Worm (Caenorhabditis elegans) whole organism, early embryonic: ENCODE results near the gene F21C10.13.

ENCODE experiments used
- B0310.2 ChIP-seq: sonication (generic microtip); optimal IDR thresholded peaks from 2 replicates; lab custom pipeline; 2016; ENCODE audit warnings: mild to moderate bottlenecking, missing genetic modification characterization, missing compliant biosample characterization
- F13C5.2 ChIP-seq: sonication (generic microtip); optimal IDR thresholded peaks from 2 replicates; lab custom pipeline; 2017; ENCODE audit warnings: mild to moderate bottlenecking, missing genetic modification characterization, inconsistent platforms, missing compliant biosample characterization
- aly-1 ChIP-seq: sonication (generic microtip); optimal IDR thresholded peaks from 2 replicates; lab custom pipeline; 2016; ENCODE audit warnings: missing genetic modification characterization, missing compliant biosample characterization
- ama-1 ChIP-seq: fragments of 150-350 bp; optimal IDR thresholded peaks from 2 replicates; lab custom pipeline; 2014
- ceh-13 ChIP-seq: fragments of 200-800 bp; sonication (Bioruptor generic); optimal IDR thresholded peaks from 2 replicates; lab custom pipeline; 2018; ENCODE audit warnings: mild to moderate bottlenecking, missing genetic modification characterization, missing compliant biosample characterization
- ceh-36 ChIP-seq: sonication (generic microtip); optimal IDR thresholded peaks from 2 replicates; lab custom pipeline; 2016; ENCODE audit warnings: missing genetic modification characterization, inconsistent platforms, missing compliant biosample characterization
- ets-7 ChIP-seq: sonication (generic microtip); optimal IDR thresholded peaks from 2 replicates; lab custom pipeline; 2016; ENCODE audit warnings: missing genotype, missing genetic modification characterization, missing compliant biosample characterization
- flt-1 ChIP-seq: fragments of 200-800 bp; sonication (Bioruptor generic); IDR thresholded peaks from 2 replicates; pipeline ENCODE4 v1.3.6; 2022; ENCODE audit warnings: missing genetic modification characterization, missing compliant biosample characterization
- hmbx-1 ChIP-seq: sonication (generic microtip); optimal IDR thresholded peaks from 2 replicates; lab custom pipeline; 2016; ENCODE audit warnings: mild to moderate bottlenecking, missing genetic modification characterization, missing compliant biosample characterization
- hmg-4 ChIP-seq: fragments of 200-800 bp; sonication (Bioruptor generic); optimal IDR thresholded peaks from 2 replicates; lab custom pipeline; 2018; ENCODE audit warnings: mild to moderate bottlenecking, missing genetic modification characterization, missing compliant biosample characterization
- hnd-1 ChIP-seq: sonication (generic microtip); optimal IDR thresholded peaks from 2 replicates; lab custom pipeline; 2016; ENCODE audit warnings: missing genetic modification characterization, missing compliant biosample characterization
- pes-1 ChIP-seq: fragments of 200-800 bp; sonication (Bioruptor generic); IDR thresholded peaks from 2 replicates; pipeline ENCODE4 v1.3.6; 2022; ENCODE audit warnings: missing genetic modification reagents, missing genetic modification characterization, missing compliant biosample characterization
- scrt-1 ChIP-seq: fragments of 200-800 bp; sonication (Bioruptor generic); IDR thresholded peaks from 2 replicates; pipeline ENCODE4 v1.3.6; 2022; ENCODE audit warnings: missing genetic modification characterization, missing compliant biosample characterization
- sea-1 ChIP-seq: fragments of 200-800 bp; sonication (Bioruptor generic); conservative IDR thresholded peaks from 2 replicates; pipeline ENCODE4 v1.3.6; 2022; ENCODE audit warnings: missing genetic modification characterization, missing compliant biosample characterization
- tbx-11 ChIP-seq: fragments of 200-800 bp; sonication (Bioruptor generic); IDR thresholded peaks from 2 replicates; pipeline ENCODE4 v1.3.6; 2022; ENCODE audit warnings: missing genetic modification characterization, missing compliant biosample characterization
- tbx-37 ChIP-seq: fragments of 200-800 bp; sonication (Bioruptor generic); conservative IDR thresholded peaks from 2 replicates; pipeline ENCODE4 v1.3.6; 2022; ENCODE audit warnings: missing genetic modification reagents, missing genetic modification characterization, missing compliant biosample characterization
- tra-4 ChIP-seq: sonication (generic microtip); optimal IDR thresholded peaks from 2 replicates; lab custom pipeline; 2017; ENCODE audit warnings: missing genetic modification characterization, missing compliant biosample characterization

Gene F21C10.13

DNA sequence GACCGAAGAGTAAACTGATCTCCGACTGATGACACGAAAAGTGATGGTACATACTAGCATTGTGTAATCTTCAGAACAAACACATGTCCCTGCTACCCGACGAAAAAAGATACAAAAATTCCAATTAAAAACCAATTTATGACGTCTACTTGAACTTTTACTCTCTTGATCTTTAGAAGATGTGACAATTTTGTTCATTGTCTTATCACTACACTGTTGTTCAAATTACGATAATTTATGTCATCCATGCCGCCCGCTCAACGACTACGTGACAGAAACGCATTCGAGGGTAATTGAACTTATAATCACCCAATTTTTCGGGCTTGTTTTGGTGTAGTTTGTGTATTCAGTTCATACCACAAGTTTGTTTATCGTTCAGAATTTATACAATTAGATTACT, 21.8 kb downstream of the F21C10.13 start:
- TF ChIP-seq pes-1 (GFP tag; lab: Robert Waterston, UW) (no peak), ets-7 (tag; lab: Kevin White, UChicago) (no peak), tbx-37 (GFP tag; lab: Robert Waterston, UW) (no peak), tbx-11 (GFP tag; lab: Robert Waterston, UW) (no peak), scrt-1 (GFP tag; lab: Robert Waterston, UW) (no peak), flt-1 (GFP tag; lab: Robert Waterston, UW) (no peak), tra-4 (tag; lab: Kevin White, UChicago) (no peak), F13C5.2 (tag; lab: Kevin White, UChicago) (no peak), ama-1 (lab: Kevin White, UChicago) (no peak), ceh-36 (tag; lab: Kevin White, UChicago) (no peak), sea-1 (GFP tag; lab: Robert Waterston, UW) (no peak)

DNA sequence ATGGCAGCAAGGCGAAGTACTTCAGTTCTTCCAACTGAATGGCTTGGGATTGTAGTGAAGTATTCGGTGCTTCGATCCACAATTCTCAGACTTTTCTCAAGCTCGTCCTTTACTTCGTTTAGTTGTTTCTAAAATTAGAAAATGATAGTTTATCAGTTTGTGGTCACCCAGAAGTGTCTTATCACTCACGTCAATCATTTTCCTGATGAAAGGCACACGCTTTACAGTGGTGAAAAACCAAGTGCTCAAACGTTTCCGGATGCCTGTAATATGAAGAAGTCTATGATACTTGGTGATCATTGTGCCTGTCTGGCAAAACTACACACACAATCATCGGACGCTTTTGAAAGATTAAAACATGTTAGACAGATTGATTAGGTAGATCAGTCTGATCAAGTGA, 24.1 kb downstream of the F21C10.13 start:
- TF ChIP-seq ets-7 (tag; lab: Kevin White, UChicago) (no peak), ama-1 (lab: Kevin White, UChicago) (no peak), aly-1 (no peak), hmbx-1 (tag; lab: Kevin White, UChicago) (no peak), flt-1 (GFP tag; lab: Robert Waterston, UW) (no peak), sea-1 (GFP tag; lab: Robert Waterston, UW) (no peak), hnd-1 (tag; lab: Kevin White, UChicago) (no peak), pes-1 (GFP tag; lab: Robert Waterston, UW) (no peak), tra-4 (tag; lab: Kevin White, UChicago) (no peak), B0310.2 (tag; lab: Kevin White, UChicago) (no peak), hmg-4 (no peak), ceh-36 (tag; lab: Kevin White, UChicago) (no peak), tbx-11 (GFP tag; lab: Robert Waterston, UW) (no peak), tbx-37 (GFP tag; lab: Robert Waterston, UW) (no peak), F13C5.2 (tag; lab: Kevin White, UChicago) (no peak), scrt-1 (GFP tag; lab: Robert Waterston, UW) (no peak), ceh-13 (GFP tag; lab: Kevin White, UChicago) (no peak)

DNA sequence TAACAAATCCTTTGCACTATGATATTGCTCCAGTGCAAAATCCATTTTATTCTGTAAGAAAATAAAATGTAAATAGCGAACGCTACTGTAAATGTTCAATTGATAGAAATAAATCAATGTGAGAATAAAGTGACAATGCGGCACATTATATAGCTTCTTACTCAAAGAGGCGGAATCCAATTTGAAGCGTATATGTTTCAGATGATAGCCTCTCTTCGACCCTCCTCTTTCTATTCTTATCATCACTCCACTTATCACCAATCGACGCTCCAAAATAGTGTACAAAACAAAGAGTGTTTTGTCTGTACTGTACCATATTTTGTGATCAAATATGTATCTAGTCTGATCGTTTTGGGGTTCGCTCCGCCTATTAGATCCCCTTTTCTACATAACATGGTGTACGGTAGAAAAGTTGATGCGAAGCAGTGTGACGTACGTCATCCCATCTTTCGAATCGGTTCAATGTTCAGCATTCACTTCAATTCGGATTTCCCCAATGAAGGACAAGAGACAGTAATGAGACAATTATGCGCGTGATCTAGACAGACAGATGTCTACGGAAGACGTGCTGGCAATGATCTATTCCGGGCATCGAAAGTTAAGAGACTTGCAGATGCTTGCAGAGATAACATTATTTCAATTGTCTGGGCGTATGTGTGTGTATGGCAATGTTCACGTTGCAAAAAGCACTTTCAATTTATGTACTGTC, 24.9 kb downstream of the F21C10.13 start, which contains the start of gene spl-2:
TSS of gene spl-2 (minus strand) at position 51 of the 709 bp plus-strand sequence.
- TF ChIP-seq tbx-11 (GFP tag; lab: Robert Waterston, UW) (no peak), tbx-37 (GFP tag; lab: Robert Waterston, UW) (no peak), ets-7 (tag; lab: Kevin White, UChicago) (no peak), ceh-36 (tag; lab: Kevin White, UChicago) (no peak), pes-1 (GFP tag; lab: Robert Waterston, UW) (no peak), hnd-1 (tag; lab: Kevin White, UChicago) (no peak), hmbx-1 (tag; lab: Kevin White, UChicago) (no peak), flt-1 (GFP tag; lab: Robert Waterston, UW) (no peak), F13C5.2 (tag; lab: Kevin White, UChicago) (no peak), ama-1 (lab: Kevin White, UChicago) (no peak)

ce11 chrV:9148151-9148550, 26.0 kb downstream of the F21C10.13 start:
- TF ChIP-seq tbx-37 (GFP tag; lab: Robert Waterston, UW), result no peak
- no peak for TF ChIP-seq ceh-36 (tag; lab: Kevin White, UChicago)
- TF ChIP-seq ets-7 (tag; lab: Kevin White, UChicago), result no peak
- no peak for TF ChIP-seq ama-1 (lab: Kevin White, UChicago)
- no peak for TF ChIP-seq ceh-13 (GFP tag; lab: Kevin White, UChicago)
- TF ChIP-seq hnd-1 (tag; lab: Kevin White, UChicago), result no peak
- no peak for TF ChIP-seq B0310.2 (tag; lab: Kevin White, UChicago)

- TF ChIP-seq hmg-4, result no peak
- no peak for TF ChIP-seq hmbx-1 (tag; lab: Kevin White, UChicago)
- no peak for TF ChIP-seq ama-1 (lab: Kevin White, UChicago)
- no peak for TF ChIP-seq hnd-1 (tag; lab: Kevin White, UChicago)
- TF ChIP-seq tbx-37 (GFP tag; lab: Robert Waterston, UW), result no peak
- TF ChIP-seq pes-1 (GFP tag; lab: Robert Waterston, UW), result no peak
- no peak for TF ChIP-seq ceh-13 (GFP tag; lab: Kevin White, UChicago)
- no peak for TF ChIP-seq tbx-11 (GFP tag; lab: Robert Waterston, UW)
- no peak for TF ChIP-seq sea-1 (GFP tag; lab: Robert Waterston, UW)
- no peak for TF ChIP-seq aly-1
- TF ChIP-seq scrt-1 (GFP tag; lab: Robert Waterston, UW), result no peak
- TF ChIP-seq ceh-36 (tag; lab: Kevin White, UChicago), result no peak
- no peak for TF ChIP-seq F13C5.2 (tag; lab: Kevin White, UChicago)
- no peak for TF ChIP-seq tra-4 (tag; lab: Kevin White, UChicago)
- TF ChIP-seq flt-1 (GFP tag; lab: Robert Waterston, UW), result no peak
Observed at ce11 chrV:9152339-9152738, 30.2 kb downstream of the F21C10.13 start.

DNA sequence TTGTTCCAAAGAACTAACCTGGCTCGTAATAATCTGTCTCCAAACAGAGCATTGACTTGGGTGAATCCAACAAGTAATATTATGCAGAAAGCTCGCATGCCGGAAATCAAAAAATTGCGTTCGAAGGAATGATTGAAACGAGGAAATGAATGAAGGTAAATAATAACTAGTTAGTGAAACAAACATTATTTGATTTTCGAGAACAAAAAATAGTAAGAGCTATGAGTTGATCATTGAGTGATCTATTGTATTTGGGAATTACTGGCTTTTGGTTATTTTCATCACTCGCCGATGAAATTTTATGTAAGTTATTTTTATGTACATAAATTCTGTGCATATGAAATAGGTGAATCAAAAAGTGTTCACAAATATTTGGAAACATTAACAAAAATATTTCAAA, 32.7 kb downstream of the F21C10.13 start, which contains the start of gene B0222.5:
TSS of gene B0222.5 (minus strand) at position 101 of the 400 bp plus-strand sequence.
- TF ChIP-seq ceh-13 (GFP tag; lab: Kevin White, UChicago) (no peak), scrt-1 (GFP tag; lab: Robert Waterston, UW) (no peak), hnd-1 (tag; lab: Kevin White, UChicago) (no peak), F13C5.2 (tag; lab: Kevin White, UChicago) (no peak), sea-1 (GFP tag; lab: Robert Waterston, UW) (no peak), hmg-4 (no peak), B0310.2 (tag; lab: Kevin White, UChicago) (no peak), tbx-37 (GFP tag; lab: Robert Waterston, UW) (no peak), pes-1 (GFP tag; lab: Robert Waterston, UW) (no peak), flt-1 (GFP tag; lab: Robert Waterston, UW) (no peak), tra-4 (tag; lab: Kevin White, UChicago) (no peak), ceh-36 (tag; lab: Kevin White, UChicago) (no peak), tbx-11 (GFP tag; lab: Robert Waterston, UW) (no peak), ama-1 (lab: Kevin White, UChicago) (no peak)
